Fruit fly (Drosophila melanogaster) whole organism, embryonic: Measurements from ENCODE around the gene Ir87a.

Experiments
- Atf3 ChIP-seq: fragments of 200-800 bp; sonication (Bioruptor generic); optimal IDR thresholded peaks from 3 replicates; lab custom pipeline; 2016; ENCODE audit warnings: missing biosample characterization, missing genetic modification characterization
- CG10462 ChIP-seq: fragments of 200-800 bp; sonication (Bioruptor generic); optimal IDR thresholded peaks from 2 replicates; lab custom pipeline; 2016; ENCODE audit warnings: missing biosample characterization, missing genetic modification characterization
- CG11560 ChIP-seq: fragments of 200-800 bp; sonication (Bioruptor generic); IDR thresholded peaks from 3 replicates; pipeline ENCODE4 v1.3.6; 2022; ENCODE audit warnings: missing biosample characterization, missing genetic modification characterization
- CG12236 ChIP-seq: fragments of 200-800 bp; sonication (Bioruptor generic); optimal IDR thresholded peaks from 2 replicates; lab custom pipeline; 2016; ENCODE audit warnings: missing biosample characterization, missing genetic modification characterization
- CG13296 ChIP-seq: fragments of 200-800 bp; sonication (Bioruptor generic); optimal IDR thresholded peaks from 3 replicates; lab custom pipeline; 2018; ENCODE audit warnings: missing biosample characterization, mild to moderate bottlenecking, missing genetic modification characterization
- CG13424 ChIP-seq: fragments of 200-800 bp; sonication (Bioruptor generic); optimal IDR thresholded peaks from 2 replicates; lab custom pipeline; 2019; ENCODE audit warnings: missing biosample characterization, mild to moderate bottlenecking, missing genetic modification characterization, moderate library complexity
- CG14710 ChIP-seq: fragments of 200-800 bp; sonication (Bioruptor generic); optimal IDR thresholded peaks from 3 replicates; lab custom pipeline; 2019; ENCODE audit warnings: missing biosample characterization, mild to moderate bottlenecking, missing genetic modification characterization, moderate library complexity
- CG15514 ChIP-seq: fragments of 200-800 bp; sonication (Bioruptor generic); optimal IDR thresholded peaks from 3 replicates; lab custom pipeline; 2017; ENCODE audit warnings: missing biosample characterization, missing genetic modification characterization, mild to moderate bottlenecking, moderate library complexity, missing genetic modification reagents
- CG16813 ChIP-seq: fragments of 200-800 bp; sonication (Bioruptor generic); IDR thresholded peaks from 3 replicates; pipeline ENCODE4 v1.3.6; 2022; ENCODE audit warnings: missing biosample characterization, missing genetic modification characterization; ENCODE audit not compliant: partially characterized antibody
- CG17361 ChIP-seq: fragments of 200-800 bp; sonication (Bioruptor generic); IDR thresholded peaks from 3 replicates; pipeline ENCODE4 v1.3.6; 2022; ENCODE audit warnings: missing biosample characterization, missing genetic modification characterization
- CG18619 ChIP-seq: fragments of 200-800 bp; sonication (Bioruptor generic); optimal IDR thresholded peaks from 3 replicates; lab custom pipeline; 2017; ENCODE audit warnings: missing biosample characterization, mild to moderate bottlenecking, missing genetic modification characterization
- CG30020 ChIP-seq: fragments of 200-800 bp; optimal IDR thresholded peaks from 2 replicates; lab custom pipeline; 2019; ENCODE audit warnings: missing biosample characterization, mild to moderate bottlenecking, missing genetic modification characterization, moderate library complexity
- CG31365 ChIP-seq: fragments of 200-800 bp; sonication (Bioruptor generic); optimal IDR thresholded peaks from 2 replicates; lab custom pipeline; 2018; ENCODE audit warnings: missing biosample characterization, mild to moderate bottlenecking, missing genetic modification characterization
- CG32532 ChIP-seq: fragments of 200-800 bp; sonication (Bioruptor generic); IDR thresholded peaks from 2 replicates; pipeline ENCODE4 v1.3.6; 2022; ENCODE audit warnings: missing biosample characterization, missing genetic modification characterization
- CG4282 ChIP-seq: fragments of 200-800 bp; sonication (Bioruptor generic); optimal IDR thresholded peaks from 2 replicates; lab custom pipeline; 2016; ENCODE audit warnings: missing biosample characterization, missing genetic modification characterization
- CG7271 ChIP-seq: fragments of 200-800 bp; sonication (Bioruptor generic); optimal IDR thresholded peaks from 2 replicates; lab custom pipeline; 2018; ENCODE audit warnings: missing biosample characterization, mild to moderate bottlenecking, missing genetic modification characterization, moderate library complexity
- CG7745 ChIP-seq: fragments of 200-800 bp; sonication (Bioruptor generic); optimal IDR thresholded peaks from 2 replicates; lab custom pipeline; 2018; ENCODE audit warnings: missing biosample characterization, mild to moderate bottlenecking, missing genetic modification characterization, moderate library complexity
- CG9817 ChIP-seq: fragments of 200-800 bp; sonication (Bioruptor generic); optimal IDR thresholded peaks from 2 replicates; lab custom pipeline; 2018; ENCODE audit warnings: missing biosample characterization, mild to moderate bottlenecking, missing genetic modification characterization, moderate library complexity
- Camta ChIP-seq: fragments of 200-800 bp; sonication (Bioruptor generic); optimal IDR thresholded peaks from 2 replicates; lab custom pipeline; 2016; ENCODE audit warnings: missing biosample characterization, missing genetic modification characterization
- Elba2 ChIP-seq: fragments of 200-800 bp; sonication (Bioruptor generic); optimal IDR thresholded peaks from 3 replicates; lab custom pipeline; 2016; ENCODE audit warnings: missing biosample characterization, missing genetic modification characterization
- Ets97D ChIP-seq: fragments of 200-800 bp; sonication (Bioruptor generic); optimal IDR thresholded peaks from 3 replicates; lab custom pipeline; 2016; ENCODE audit warnings: missing biosample characterization, missing genetic modification characterization
- Hand ChIP-seq: fragments of 200-800 bp; sonication (Bioruptor generic); optimal IDR thresholded peaks from 2 replicates; lab custom pipeline; 2017; ENCODE audit warnings: mild to moderate bottlenecking, missing biosample characterization, missing genetic modification reagents, missing genetic modification characterization
- Hmr ChIP-seq: fragments of 200-800 bp; sonication (Bioruptor generic); optimal IDR thresholded peaks from 3 replicates; lab custom pipeline; 2017; ENCODE audit warnings: mild to moderate bottlenecking, missing biosample characterization, missing genetic modification reagents, missing genetic modification characterization
- Jarid2 ChIP-seq: fragments of 200-800 bp; sonication (Bioruptor generic); optimal IDR thresholded peaks from 3 replicates; lab custom pipeline; 2017; ENCODE audit warnings: mild to moderate bottlenecking, missing biosample characterization, missing genetic modification reagents, missing genetic modification characterization
- Lpt ChIP-seq: fragments of >200 bp; optimal IDR thresholded peaks from 2 replicates; lab custom pipeline; 2018; ENCODE audit warnings: missing biosample characterization, missing genetic modification characterization
- Meics ChIP-seq: fragments of 200-800 bp; sonication (Bioruptor generic); optimal IDR thresholded peaks from 2 replicates; lab custom pipeline; 2017; ENCODE audit warnings: missing biosample characterization, mild to moderate bottlenecking, missing genetic modification characterization
- Myb ChIP-seq: fragments of 200-800 bp; sonication (Bioruptor generic); optimal IDR thresholded peaks from 2 replicates; lab custom pipeline; 2016; ENCODE audit warnings: missing biosample characterization, missing genetic modification characterization
- NC2α ChIP-seq: fragments of 200-800 bp; sonication (Bioruptor generic); optimal IDR thresholded peaks from 2 replicates; lab custom pipeline; 2016; ENCODE audit warnings: missing biosample characterization, missing genetic modification characterization
- Poxn ChIP-seq: fragments of 200-800 bp; sonication (Bioruptor generic); IDR thresholded peaks from 2 replicates; pipeline ENCODE4 v1.3.6; 2022; ENCODE audit warnings: missing biosample characterization, missing genetic modification characterization
- Usf ChIP-seq: fragments of 200-800 bp; sonication (Bioruptor generic); optimal IDR thresholded peaks from 2 replicates; lab custom pipeline; 2017; ENCODE audit warnings: missing genotype, missing biosample characterization, missing genetic modification characterization
- Xbp1 ChIP-seq: fragments of 200-800 bp; sonication (Bioruptor generic); optimal IDR thresholded peaks from 3 replicates; lab custom pipeline; 2016; ENCODE audit warnings: missing biosample characterization, mild to moderate bottlenecking, missing genetic modification characterization
- ato ChIP-seq: fragments of 200-800 bp; sonication (Bioruptor generic); IDR thresholded peaks from 2 replicates; pipeline ENCODE4 v1.3.6; 2022; ENCODE audit warnings: missing biosample characterization, missing genetic modification characterization; ENCODE audit not compliant: partially characterized antibody
- ci ChIP-seq: fragments of 200-800 bp; sonication (Bioruptor generic); IDR thresholded peaks from 3 replicates; pipeline ENCODE4 v1.3.6; 2022; ENCODE audit warnings: missing biosample characterization, missing genetic modification characterization
- da ChIP-seq: fragments of 200-800 bp; sonication (Bioruptor generic); optimal IDR thresholded peaks from 2 replicates; lab custom pipeline; 2016; ENCODE audit warnings: missing biosample characterization, missing genetic modification characterization
- danr ChIP-seq: fragments of 200-800 bp; sonication (Bioruptor generic); IDR thresholded peaks from 2 replicates; pipeline ENCODE4 v1.3.6; 2022; ENCODE audit warnings: missing biosample characterization, missing genetic modification characterization
- ham ChIP-seq: fragments of 200-800 bp; sonication (Bioruptor generic); IDR thresholded peaks from 2 replicates; pipeline ENCODE4 v1.3.6; 2022; ENCODE audit warnings: missing biosample characterization, missing genetic modification characterization
- her ChIP-seq: fragments of 200-800 bp; sonication (Bioruptor generic); optimal IDR thresholded peaks from 2 replicates; lab custom pipeline; 2016; ENCODE audit warnings: missing biosample characterization, missing genetic modification characterization
- insv ChIP-seq, 2 experiments: fragments of 200-800 bp; sonication (Bioruptor generic); optimal IDR thresholded peaks; 3 replicates each; lab custom pipeline; 2016 to 2018; ENCODE audit warnings: missing biosample characterization in 2 of 2, missing genetic modification characterization in 2 of 2
- luna ChIP-seq: fragments of 200-800 bp; sonication (Bioruptor generic); optimal IDR thresholded peaks from 2 replicates; lab custom pipeline; 2016; ENCODE audit warnings: missing biosample characterization, missing genetic modification characterization
- pita ChIP-seq: fragments of 200-800 bp; sonication (Bioruptor generic); optimal IDR thresholded peaks from 2 replicates; lab custom pipeline; 2017; ENCODE audit warnings: missing biosample characterization, mild to moderate bottlenecking, missing genetic modification characterization
- ro ChIP-seq: fragments of 200-800 bp; sonication (Bioruptor generic); IDR thresholded peaks from 2 replicates; pipeline ENCODE4 v1.3.6; 2022; ENCODE audit warnings: missing biosample characterization, missing genetic modification characterization
- sisA ChIP-seq: fragments of 200-800 bp; sonication (Bioruptor generic); IDR thresholded peaks from 2 replicates; pipeline ENCODE4 v1.3.6; 2022; ENCODE audit warnings: missing biosample characterization, missing genetic modification characterization
- sna ChIP-seq: fragments of 200-800 bp; sonication (Bioruptor generic); IDR thresholded peaks from 2 replicates; pipeline ENCODE4 v1.3.6; 2022; ENCODE audit warnings: missing biosample characterization, missing genetic modification characterization; ENCODE audit not compliant: partially characterized antibody
- so ChIP-seq: fragments of 200-800 bp; sonication (Bioruptor generic); IDR thresholded peaks from 3 replicates; pipeline ENCODE4 v1.3.6; 2022; ENCODE audit warnings: missing biosample characterization, missing genetic modification characterization
- stc ChIP-seq: fragments of 200-800 bp; sonication (Bioruptor generic); IDR thresholded peaks from 2 replicates; pipeline ENCODE4 v1.3.6; 2022; ENCODE audit warnings: missing biosample characterization, missing genetic modification characterization
- tio ChIP-seq: fragments of 200-800 bp; sonication (Bioruptor generic); optimal IDR thresholded peaks from 2 replicates; lab custom pipeline; 2017; ENCODE audit warnings: missing biosample characterization, missing genetic modification characterization, inconsistent platforms
- trh ChIP-seq: fragments of 200-800 bp; sonication (Bioruptor generic); optimal IDR thresholded peaks from 2 replicates; lab custom pipeline; 2016; ENCODE audit warnings: missing biosample characterization, missing genetic modification characterization
- twi ChIP-seq: fragments of 200-800 bp; optimal IDR thresholded peaks from 2 replicates; lab custom pipeline; 2019; ENCODE audit warnings: missing biosample characterization, mild to moderate bottlenecking, missing genetic modification characterization, moderate library complexity
- zen ChIP-seq: fragments of 200-800 bp; sonication (Bioruptor generic); optimal IDR thresholded peaks from 3 replicates; lab custom pipeline; 2018; ENCODE audit warnings: missing biosample characterization, mild to moderate bottlenecking, missing genetic modification characterization, moderate library complexity

The Ir87a gene

dm6 chr3R:13434325-13435168, 14.5 kb downstream of the Ir87a start, which contains the start of gene yrt (continued):
- TF ChIP-seq CG12236 (GFP tag; lab: Kevin White, UChicago): no peak
- no peak for TF ChIP-seq CG13424 (tag; lab: Kevin White, UChicago)
- no peak for TF ChIP-seq her (GFP tag; lab: Kevin White, UChicago)
- no peak for TF ChIP-seq Camta (GFP tag; lab: Kevin White, UChicago)
- no peak for TF ChIP-seq CG7271 (tag; lab: Kevin White, UChicago)
- no peak for TF ChIP-seq CG11560
- no peak for TF ChIP-seq twi (tag; lab: Kevin White, UChicago)
- TF ChIP-seq Atf3 (GFP tag; lab: Kevin White, UChicago): no peak
- peak; percentile 7 for TF ChIP-seq CG30020 (tag; lab: Kevin White, UChicago)
- TF ChIP-seq Elba2 (GFP tag; lab: Kevin White, UChicago): peak; percentile 10
- peak; percentile 28 for TF ChIP-seq Hmr (GFP tag; lab: Kevin White, UChicago)
- no peak for TF ChIP-seq CG9817
- no peak for TF ChIP-seq luna (GFP tag; lab: Kevin White, UChicago)
- no peak for TF ChIP-seq CG10462 (GFP tag; lab: Kevin White, UChicago)
- TF ChIP-seq CG18619 (GFP tag; lab: Kevin White, UChicago): no peak
- TF ChIP-seq Hand: no peak
- TF ChIP-seq CG17361 (GFP tag; lab: Robert Waterston, UW): 0 out of 3 replicates have a peak, but pooled peaks have one; percentile 15
- TF ChIP-seq CG7745 (tag; lab: Kevin White, UChicago): peak; percentile 94
- TF ChIP-seq insv (GFP tag; optimal IDR thresholded peaks at IDR 0.05; lab: Kevin White, UChicago): peak in 1 of 2 experiments; percentile 68
- TF ChIP-seq ro (GFP tag; lab: Robert Waterston, UW): no peak
- no peak for TF ChIP-seq ato (GFP tag; lab: Robert Waterston, UW)
- TF ChIP-seq zen: peak; percentile 25
- TF ChIP-seq CG31365 (tag; lab: Kevin White, UChicago): no peak
- TF ChIP-seq stc (GFP tag; lab: Robert Waterston, UW): no peak
- TF ChIP-seq ham (GFP tag; lab: Robert Waterston, UW): no peak
- 0 out of 3 replicates have a peak, but pooled peaks have one; percentile 21 for TF ChIP-seq so (GFP tag; lab: Robert Waterston, UW)
- no peak for TF ChIP-seq trh (GFP tag; lab: Kevin White, UChicago)
- TF ChIP-seq Myb: peak; percentile 46
- TF ChIP-seq sisA: no peak
- TF ChIP-seq danr (GFP tag; lab: Robert Waterston, UW): no peak
- TF ChIP-seq CG14710 (tag; lab: Kevin White, UChicago): peak; percentile 58
- no peak for TF ChIP-seq tio (GFP tag; lab: Kevin White, UChicago)
- TF ChIP-seq Meics (GFP tag; lab: Kevin White, UChicago): no peak
- no peak for TF ChIP-seq Lpt
- TF ChIP-seq ci (GFP tag; lab: Robert Waterston, UW): 0 out of 3 replicates have a peak, but pooled peaks have one; percentile 10
- no peak for TF ChIP-seq Xbp1 (GFP tag; lab: Kevin White, UChicago)
- peak; percentile 24 for TF ChIP-seq CG15514
- TF ChIP-seq CG13296 (GFP tag; lab: Kevin White, UChicago): no peak
- TF ChIP-seq Poxn (GFP tag; lab: Robert Waterston, UW): no peak
- TF ChIP-seq Usf (GFP tag; lab: Kevin White, UChicago): no peak
- TF ChIP-seq CG16813: 0 out of 3 replicates have a peak, but pooled peaks have one; percentile 14
- no peak for TF ChIP-seq CG32532 (GFP tag; lab: Robert Waterston, UW)
- peak; percentile 81 for TF ChIP-seq pita (GFP tag; lab: Kevin White, UChicago)
- no peak for TF ChIP-seq da (GFP tag; lab: Kevin White, UChicago)
- peak; percentile 67 for TF ChIP-seq Ets97D (GFP tag; lab: Kevin White, UChicago)
- no peak for TF ChIP-seq NC2α
- no peak for TF ChIP-seq sna (GFP tag; lab: Robert Waterston, UW)
- no peak for TF ChIP-seq CG4282 (GFP tag; lab: Kevin White, UChicago)
- peak; percentile 50 for TF ChIP-seq Jarid2
